Fruit fly (Drosophila melanogaster) whole organism, embryonic: Measurements from ENCODE around the gene Lcp65Ac.

Experiments used
- Bteb2 ChIP-seq: fragments of 200-800 bp; sonication (Bioruptor generic); optimal IDR thresholded peaks from 2 replicates; lab custom pipeline; 2016; ENCODE audit warnings: missing biosample characterization, missing genetic modification characterization
- CG10267 ChIP-seq: fragments of 200-800 bp; sonication (Bioruptor generic); optimal IDR thresholded peaks from 2 replicates; lab custom pipeline; 2018; ENCODE audit warnings: missing biosample characterization, mild to moderate bottlenecking, missing genetic modification characterization, moderate library complexity
- CG11093 ChIP-seq: fragments of 200-800 bp; sonication (Bioruptor generic); IDR thresholded peaks from 3 replicates; pipeline ENCODE4 v1.3.6; 2022; ENCODE audit warnings: missing biosample characterization, missing genetic modification characterization
- CG11398 ChIP-seq: fragments of 200-800 bp; sonication (Bioruptor generic); optimal IDR thresholded peaks from 2 replicates; lab custom pipeline; 2016; ENCODE audit warnings: missing biosample characterization, missing genetic modification characterization
- CG12071 ChIP-seq: fragments of 200-800 bp; sonication (Bioruptor generic); optimal IDR thresholded peaks from 3 replicates; lab custom pipeline; 2018; ENCODE audit warnings: missing biosample characterization, mild to moderate bottlenecking, missing genetic modification characterization
- CG12219 ChIP-seq: fragments of 200-800 bp; sonication (Bioruptor generic); optimal IDR thresholded peaks from 3 replicates; lab custom pipeline; 2018; ENCODE audit warnings: missing biosample characterization, mild to moderate bottlenecking, missing genetic modification characterization
- CG12236 ChIP-seq: fragments of 200-800 bp; sonication (Bioruptor generic); optimal IDR thresholded peaks from 2 replicates; lab custom pipeline; 2016; ENCODE audit warnings: missing biosample characterization, missing genetic modification characterization
- CG14710 ChIP-seq: fragments of 200-800 bp; sonication (Bioruptor generic); optimal IDR thresholded peaks from 3 replicates; lab custom pipeline; 2019; ENCODE audit warnings: missing biosample characterization, mild to moderate bottlenecking, missing genetic modification characterization, moderate library complexity
- CG15696 ChIP-seq: fragments of 200-800 bp; sonication (Bioruptor generic); optimal IDR thresholded peaks from 2 replicates; lab custom pipeline; 2019; ENCODE audit warnings: missing biosample characterization, mild to moderate bottlenecking, missing genetic modification characterization, moderate library complexity
- CG17612 ChIP-seq: fragments of 200-800 bp; sonication (Bioruptor generic); IDR thresholded peaks from 2 replicates; pipeline ENCODE4 v1.3.6; 2022; ENCODE audit warnings: missing biosample characterization, missing genetic modification characterization
- CG1832 ChIP-seq: fragments of 200-800 bp; sonication (Bioruptor generic); optimal IDR thresholded peaks from 2 replicates; lab custom pipeline; 2017; ENCODE audit warnings: missing biosample characterization, mild to moderate bottlenecking, missing genetic modification characterization, inconsistent platforms
- CG18619 ChIP-seq: fragments of 200-800 bp; sonication (Bioruptor generic); optimal IDR thresholded peaks from 3 replicates; lab custom pipeline; 2017; ENCODE audit warnings: missing biosample characterization, mild to moderate bottlenecking, missing genetic modification characterization
- CG2875 ChIP-seq: fragments of 200-800 bp; sonication (Bioruptor generic); optimal IDR thresholded peaks from 2 replicates; lab custom pipeline; 2017; ENCODE audit warnings: missing biosample characterization, mild to moderate bottlenecking, missing genetic modification characterization, missing genetic modification reagents
- CG3847 ChIP-seq: fragments of 200-800 bp; sonication (Bioruptor generic); IDR thresholded peaks from 2 replicates; pipeline ENCODE4 v1.3.6; 2022; ENCODE audit warnings: missing biosample characterization, missing genetic modification characterization
- CG4707 ChIP-seq: fragments of 200-800 bp; sonication (Bioruptor generic); optimal IDR thresholded peaks from 2 replicates; lab custom pipeline; 2018; ENCODE audit warnings: missing biosample characterization, mild to moderate bottlenecking, missing genetic modification characterization, moderate library complexity
- CG5245 ChIP-seq: fragments of 200-800 bp; sonication (Bioruptor generic); optimal IDR thresholded peaks from 3 replicates; lab custom pipeline; 2016; ENCODE audit warnings: missing biosample characterization, missing genetic modification characterization
- CG6254 ChIP-seq: fragments of 200-800 bp; sonication (Bioruptor generic); optimal IDR thresholded peaks from 3 replicates; lab custom pipeline; 2017; ENCODE audit warnings: mild to moderate bottlenecking, missing biosample characterization, missing genetic modification reagents, missing genetic modification characterization
- CG7786 ChIP-seq: fragments of 200-800 bp; sonication (Bioruptor generic); optimal IDR thresholded peaks from 2 replicates; lab custom pipeline; 2016; ENCODE audit warnings: missing biosample characterization, missing genetic modification characterization
- CG8478 ChIP-seq: fragments of >200 bp; optimal IDR thresholded peaks from 2 replicates; lab custom pipeline; 2018
- CG8765 ChIP-seq: fragments of 200-800 bp; sonication (Bioruptor generic); IDR thresholded peaks from 2 replicates; pipeline ENCODE4 v1.3.6; 2022; ENCODE audit warnings: missing biosample characterization, missing genetic modification characterization
- CG9932 ChIP-seq: fragments of 200-800 bp; sonication (Bioruptor generic); IDR thresholded peaks from 2 replicates; pipeline ENCODE4 v1.3.6; 2022; ENCODE audit warnings: missing biosample characterization, missing genetic modification characterization
- D ChIP-seq, 2 experiments: fragments of 200-800 bp in 1 of 2; fragments of >200 bp in 1 of 2; sonication (Bioruptor generic) in 1 of 2; optimal IDR thresholded peaks; 2 replicates in 1 of 2; 3 replicates in 1 of 2; lab custom pipeline; 2017; ENCODE audit warnings: mild to moderate bottlenecking in 1 of 2, missing biosample characterization in 1 of 2, missing genetic modification characterization in 1 of 2, missing genetic modification reagents in 1 of 2
- Dip3 ChIP-seq: fragments of 200-800 bp; sonication (Bioruptor generic); optimal IDR thresholded peaks from 3 replicates; lab custom pipeline; 2016; ENCODE audit warnings: missing biosample characterization, missing genetic modification characterization
- Fer1 ChIP-seq: fragments of 200-800 bp; sonication (Bioruptor generic); optimal IDR thresholded peaks from 2 replicates; lab custom pipeline; 2017; ENCODE audit warnings: missing biosample characterization, mild to moderate bottlenecking, missing genetic modification characterization
- HLH3B ChIP-seq: fragments of 200-800 bp; sonication (Bioruptor generic); IDR thresholded peaks from 2 replicates; pipeline ENCODE4 v1.3.6; 2022; ENCODE audit warnings: missing biosample characterization, missing genetic modification characterization
- HLH4C ChIP-seq: fragments of 200-800 bp; sonication (Bioruptor generic); IDR thresholded peaks from 3 replicates; pipeline ENCODE4 v1.3.6; 2022; ENCODE audit warnings: missing biosample characterization, missing genetic modification characterization; ENCODE audit not compliant: partially characterized antibody
- HLH54F ChIP-seq: fragments of 200-800 bp; sonication (Bioruptor generic); optimal IDR thresholded peaks from 3 replicates; lab custom pipeline; 2016; ENCODE audit warnings: missing biosample characterization, missing genetic modification characterization
- HmgD ChIP-seq: fragments of 200-800 bp; sonication (Bioruptor generic); optimal IDR thresholded peaks from 3 replicates; lab custom pipeline; 2016; ENCODE audit warnings: missing biosample characterization, missing genetic modification characterization
- Myb ChIP-seq: fragments of 200-800 bp; sonication (Bioruptor generic); optimal IDR thresholded peaks from 2 replicates; lab custom pipeline; 2016; ENCODE audit warnings: missing biosample characterization, missing genetic modification characterization
- Nf-YC ChIP-seq: fragments of 200-800 bp; optimal IDR thresholded peaks from 3 replicates; lab custom pipeline; 2019; ENCODE audit warnings: missing biosample characterization, mild to moderate bottlenecking, missing genetic modification characterization, moderate library complexity
- Oli ChIP-seq: fragments of 200-800 bp; sonication (Bioruptor generic); optimal IDR thresholded peaks from 2 replicates; lab custom pipeline; 2018; ENCODE audit warnings: missing biosample characterization, mild to moderate bottlenecking, missing genetic modification characterization, moderate library complexity
- Pdp1 ChIP-seq, 2 experiments: fragments of 200-800 bp; sonication (Bioruptor generic); optimal IDR thresholded peaks; 3 replicates each; lab custom pipeline; 2016; ENCODE audit warnings: missing biosample characterization in 2 of 2, missing genetic modification characterization in 2 of 2, mild to moderate bottlenecking in 1 of 2, moderate library complexity in 1 of 2
- bsh ChIP-seq, 2 experiments: fragments of 200-800 bp; sonication (Bioruptor generic); optimal IDR thresholded peaks; 2 replicates each; lab custom pipeline; 2017 to 2018; ENCODE audit warnings: mild to moderate bottlenecking in 2 of 2, missing biosample characterization in 2 of 2, missing genetic modification characterization in 2 of 2, moderate library complexity in 1 of 2
- chinmo ChIP-seq: fragments of 200-800 bp; sonication (Bioruptor generic); IDR thresholded peaks from 4 replicates; pipeline ENCODE4 v1.3.6; 2022; ENCODE audit warnings: missing biosample characterization, missing genetic modification characterization; ENCODE audit not compliant: partially characterized antibody
- fu2 ChIP-seq: fragments of 200-800 bp; sonication (Bioruptor generic); optimal IDR thresholded peaks from 2 replicates; lab custom pipeline; 2016; ENCODE audit warnings: missing biosample characterization, missing genetic modification characterization
- gce ChIP-seq: fragments of 200-800 bp; sonication (Bioruptor generic); IDR thresholded peaks from 3 replicates; pipeline ENCODE4 v1.3.6; 2022; ENCODE audit warnings: missing biosample characterization, missing genetic modification characterization
- insv ChIP-seq, 2 experiments: fragments of 200-800 bp; sonication (Bioruptor generic); optimal IDR thresholded peaks; 3 replicates each; lab custom pipeline; 2016 to 2018; ENCODE audit warnings: missing biosample characterization in 2 of 2, missing genetic modification characterization in 2 of 2
- lab ChIP-seq: fragments of 200-800 bp; sonication (Bioruptor generic); optimal IDR thresholded peaks from 3 replicates; lab custom pipeline; 2017; ENCODE audit warnings: missing biosample characterization, missing genetic modification characterization, mild to moderate bottlenecking, moderate library complexity, missing genetic modification reagents
- mirr ChIP-seq: fragments of 200-800 bp; sonication (Bioruptor generic); optimal IDR thresholded peaks from 3 replicates; lab custom pipeline; 2018; ENCODE audit warnings: missing biosample characterization, mild to moderate bottlenecking, missing genetic modification characterization
- mld ChIP-seq: fragments of 200-800 bp; sonication (Bioruptor generic); IDR thresholded peaks from 3 replicates; pipeline ENCODE4 v1.3.6; 2022; ENCODE audit warnings: missing biosample characterization, missing genetic modification characterization; ENCODE audit not compliant: partially characterized antibody
- pita ChIP-seq: fragments of 200-800 bp; sonication (Bioruptor generic); optimal IDR thresholded peaks from 2 replicates; lab custom pipeline; 2017; ENCODE audit warnings: missing biosample characterization, mild to moderate bottlenecking, missing genetic modification characterization
- pzg ChIP-seq: fragments of 200-800 bp; sonication (Bioruptor generic); optimal IDR thresholded peaks from 3 replicates; lab custom pipeline; 2018; ENCODE audit warnings: missing biosample characterization, mild to moderate bottlenecking, missing genetic modification characterization, moderate library complexity
- run ChIP-seq: fragments of 200-800 bp; sonication (Bioruptor generic); optimal IDR thresholded peaks from 3 replicates; lab custom pipeline; 2018; ENCODE audit warnings: missing biosample characterization, mild to moderate bottlenecking, missing genetic modification characterization
- shn ChIP-seq: fragments of 200-800 bp; sonication (Bioruptor generic); optimal IDR thresholded peaks from 3 replicates; lab custom pipeline; 2016; ENCODE audit warnings: missing biosample characterization, missing genetic modification characterization
- sima ChIP-seq: fragments of 200-800 bp; sonication (Bioruptor generic); optimal IDR thresholded peaks from 2 replicates; lab custom pipeline; 2016; ENCODE audit warnings: missing biosample characterization, missing genetic modification characterization
- ssp ChIP-seq: fragments of 200-800 bp; sonication (Bioruptor generic); IDR thresholded peaks from 2 replicates; pipeline ENCODE4 v1.3.6; 2022; ENCODE audit warnings: missing biosample characterization, missing genetic modification characterization
- tio ChIP-seq: fragments of 200-800 bp; sonication (Bioruptor generic); optimal IDR thresholded peaks from 2 replicates; lab custom pipeline; 2017; ENCODE audit warnings: missing biosample characterization, missing genetic modification characterization, inconsistent platforms
- ttk ChIP-seq: fragments of 200-800 bp; sonication (Bioruptor generic); IDR thresholded peaks from 2 replicates; pipeline ENCODE4 v2.1.2; 2022; ENCODE audit warnings: missing biosample characterization, missing genetic modification characterization
- usp ChIP-seq: fragments of >200 bp; optimal IDR thresholded peaks from 2 replicates; lab custom pipeline; 2017; ENCODE audit warnings: missing biosample characterization, missing genetic modification characterization

The Lcp65Ac gene

DNA sequence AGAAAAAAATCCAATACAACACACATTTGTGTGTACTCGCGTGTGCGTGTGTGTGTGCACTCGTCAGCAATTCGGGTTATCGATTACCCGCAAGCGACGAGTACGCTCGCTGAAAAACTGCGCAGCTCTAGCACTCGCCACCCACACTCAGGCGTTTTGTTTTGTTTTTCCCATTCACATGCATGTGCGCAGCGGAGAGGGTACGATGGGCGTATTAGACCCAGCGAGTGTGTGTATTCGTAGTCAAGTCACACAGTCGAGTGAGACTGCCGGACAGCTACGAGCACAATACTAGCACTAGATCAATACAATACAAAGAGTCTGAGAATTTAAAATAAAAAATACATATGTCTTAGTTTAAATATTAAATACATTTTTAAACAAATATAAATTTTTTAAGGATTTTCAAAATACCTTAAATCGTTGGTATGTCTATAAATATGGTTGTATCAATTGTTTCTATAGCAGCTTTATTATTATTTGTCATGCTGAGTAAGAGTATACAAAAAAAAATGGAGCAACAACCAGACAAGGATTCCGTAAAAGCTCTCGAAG lies 40.3 kb downstream of the Lcp65Ac start, which contains the start of the genes D19B and CG43293 (continued):
- peak; percentile 95 for TF ChIP-seq CG9932 (GFP tag; lab: Robert Waterston, UW)
- peak; percentile 81 for TF ChIP-seq pzg
- peak; percentile 84 for TF ChIP-seq CG5245
- peak; percentile 82 for TF ChIP-seq CG10267 (tag; lab: Kevin White, UChicago)
- peak; percentile 77 for TF ChIP-seq CG8478
- peak; percentile 77 for TF ChIP-seq fu2 (GFP tag; lab: Kevin White, UChicago)
- peak; percentile 85 for TF ChIP-seq shn (GFP tag; lab: Kevin White, UChicago)
- peak; percentile 87 for TF ChIP-seq Fer1 (GFP tag; lab: Kevin White, UChicago)
- peak; percentile 91 for TF ChIP-seq CG4707 (GFP tag; lab: Kevin White, UChicago)
- peak; percentile 82 to 90 for TF ChIP-seq bsh (GFP tag; optimal IDR thresholded peaks at IDR 0.05; lab: Kevin White, UChicago)
- TF ChIP-seq CG7786 (GFP tag; lab: Kevin White, UChicago): peak; percentile 84
- peak; percentile 23 for TF ChIP-seq sima (GFP tag; lab: Kevin White, UChicago)
- peak in 1 of 2 experiments; percentile 69 for TF ChIP-seq insv (GFP tag; optimal IDR thresholded peaks at IDR 0.05; lab: Kevin White, UChicago)
- peak; percentile 82; the same call in 2 of the 3 replicates for TF ChIP-seq CG11093 (GFP tag; lab: Robert Waterston, UW)
- TF ChIP-seq usp (GFP tag; lab: Kevin White, UChicago): no peak
- TF ChIP-seq D (optimal IDR thresholded peaks at IDR 0.05; lab: Kevin White, UChicago): peak; percentile 82
- TF ChIP-seq D (GFP tag; optimal IDR thresholded peaks at IDR 0.05; lab: Kevin White, UChicago): peak; percentile 80
- TF ChIP-seq HmgD: peak; percentile 85
- TF ChIP-seq pita (GFP tag; lab: Kevin White, UChicago): no peak
- TF ChIP-seq lab (GFP tag; lab: Kevin White, UChicago): peak; percentile 93
- peak; percentile 64 for TF ChIP-seq CG12236 (GFP tag; lab: Kevin White, UChicago)
- TF ChIP-seq CG1832 (GFP tag; lab: Kevin White, UChicago): no peak
- peak; percentile 43; the same call in 1 of the 3 replicates for TF ChIP-seq HLH4C (GFP tag; lab: Robert Waterston, UW)
- peak; percentile 91 for TF ChIP-seq HLH3B (GFP tag; lab: Robert Waterston, UW)
- peak; percentile 91 for TF ChIP-seq HLH54F (GFP tag; lab: Kevin White, UChicago)
- no peak for TF ChIP-seq run (tag; lab: Kevin White, UChicago)
- peak; percentile 83 for TF ChIP-seq Oli (tag; lab: Kevin White, UChicago)
- no peak for TF ChIP-seq tio (GFP tag; lab: Kevin White, UChicago)
- TF ChIP-seq mld (GFP tag; lab: Robert Waterston, UW): no peak
- peak; percentile 98 for TF ChIP-seq chinmo
- TF ChIP-seq ttk: peak; percentile 67
- peak; percentile 78 for TF ChIP-seq Bteb2 (GFP tag; lab: Kevin White, UChicago)
- TF ChIP-seq CG18619 (GFP tag; lab: Kevin White, UChicago): peak; percentile 87
- peak; percentile 72 for TF ChIP-seq Nf-YC (tag; lab: Kevin White, UChicago)
- peak; percentile 60 for TF ChIP-seq ssp
- peak; percentile 74 for TF ChIP-seq CG14710 (tag; lab: Kevin White, UChicago)
- peak; percentile 66 for TF ChIP-seq CG17612 (GFP tag; lab: Robert Waterston, UW)
- peak; percentile 64 for TF ChIP-seq CG11398
- TF ChIP-seq gce (GFP tag; lab: Robert Waterston, UW): peak; percentile 92
- TF ChIP-seq Myb: peak; percentile 59
- TF ChIP-seq CG8765 (GFP tag; lab: Robert Waterston, UW): peak; percentile 63; the same call in 1 of the 2 replicates
- TF ChIP-seq Dip3 (GFP tag; lab: Kevin White, UChicago): peak; percentile 83
- TF ChIP-seq CG12219: peak; percentile 84
- peak; percentile 91 for TF ChIP-seq CG3847
- peak; percentile 88 for TF ChIP-seq CG12071 (GFP tag; lab: Kevin White, UChicago)
- peak; percentile 58 for TF ChIP-seq CG15696 (tag; lab: Kevin White, UChicago)
- TF ChIP-seq mirr (GFP tag; lab: Kevin White, UChicago): peak; percentile 79
- TF ChIP-seq Pdp1 (GFP tag; optimal IDR thresholded peaks at IDR 0.05; lab: Kevin White, UChicago): peak; percentile 82 to 87
- TF ChIP-seq CG2875 (GFP tag; lab: Kevin White, UChicago): peak; percentile 72
- peak; percentile 77 for TF ChIP-seq CG6254 (GFP tag; lab: Kevin White, UChicago)
